Worm (Caenorhabditis elegans) whole organism, mixed stage, embryonic: Measurements from ENCODE around the gene F40G12.7.

Experiments used
- blmp-1 ChIP-seq: fragments of 150-350 bp; optimal IDR thresholded peaks from 2 replicates; lab custom pipeline; 2014; ENCODE audit warnings: missing biosample characterization, missing genetic modification characterization
- ceh-39 ChIP-seq: fragments of 150-350 bp; optimal IDR thresholded peaks from 2 replicates; lab custom pipeline; 2014; ENCODE audit warnings: missing biosample characterization, missing genetic modification characterization
- ceh-43 ChIP-seq: fragments of 200-800 bp; sonication (Bioruptor generic); optimal IDR thresholded peaks from 2 replicates; lab custom pipeline; 2018; ENCODE audit warnings: mild to moderate bottlenecking, missing genetic modification characterization, moderate library complexity, missing compliant biosample characterization
- ceh-83 ChIP-seq: fragments of 200-800 bp; sonication (Bioruptor generic); optimal IDR thresholded peaks from 2 replicates; lab custom pipeline; 2018; ENCODE audit warnings: mild to moderate bottlenecking, missing genetic modification characterization, missing compliant biosample characterization
- ces-1 ChIP-seq: fragments of 150-350 bp; optimal IDR thresholded peaks from 2 replicates; lab custom pipeline; 2014; ENCODE audit warnings: missing biosample characterization, missing genetic modification reagents, missing genetic modification characterization
- cnd-1 ChIP-seq: fragments of 200-800 bp; sonication (Bioruptor generic); optimal IDR thresholded peaks from 2 replicates; lab custom pipeline; 2018; ENCODE audit warnings: mild to moderate bottlenecking, missing genetic modification characterization, missing compliant biosample characterization
- drap-1 ChIP-seq: fragments of 200-800 bp; sonication (Bioruptor generic); optimal IDR thresholded peaks from 3 replicates; lab custom pipeline; 2018; ENCODE audit warnings: mild to moderate bottlenecking, missing genetic modification characterization, missing compliant biosample characterization
- elt-1 ChIP-seq: sonication (generic microtip); optimal IDR thresholded peaks from 2 replicates; lab custom pipeline; 2017; ENCODE audit warnings: missing genetic modification characterization, mild to moderate bottlenecking, missing compliant biosample characterization, antibody characterized with exemption, moderate library complexity, borderline replicate concordance; ENCODE audit not compliant: insufficient read depth
- elt-3 ChIP-seq: fragments of 150-350 bp; optimal IDR thresholded peaks from 2 replicates; lab custom pipeline; 2014; ENCODE audit warnings: missing biosample characterization, missing genetic modification characterization
- flh-1 ChIP-seq: fragments of 200-800 bp; sonication (Bioruptor generic); optimal IDR thresholded peaks from 2 replicates; lab custom pipeline; 2018; ENCODE audit warnings: mild to moderate bottlenecking, missing genetic modification characterization, moderate library complexity, missing compliant biosample characterization
- ham-2 ChIP-seq: fragments of 200-800 bp; sonication (Bioruptor generic); optimal IDR thresholded peaks from 2 replicates; lab custom pipeline; 2018; ENCODE audit warnings: mild to moderate bottlenecking, missing genetic modification characterization, missing compliant biosample characterization
- hlh-1 ChIP-seq: fragments of 150-350 bp; optimal IDR thresholded peaks from 2 replicates; lab custom pipeline; 2014; ENCODE audit warnings: missing biosample characterization, missing genetic modification reagents, missing genetic modification characterization
- lin-13 ChIP-seq: fragments of 150-350 bp; optimal IDR thresholded peaks from 2 replicates; lab custom pipeline; 2014; ENCODE audit warnings: missing biosample characterization, missing genetic modification characterization
- lin-32 ChIP-seq: fragments of 200-800 bp; sonication (Bioruptor generic); optimal IDR thresholded peaks from 2 replicates; lab custom pipeline; 2018; ENCODE audit warnings: mild to moderate bottlenecking, missing genetic modification characterization, missing compliant biosample characterization
- lsy-2 ChIP-seq: fragments of 150-350 bp; optimal IDR thresholded peaks from 2 replicates; lab custom pipeline; 2014; ENCODE audit warnings: missing biosample characterization, missing genetic modification characterization
- mab-5 ChIP-seq: fragments of 150-350 bp; optimal IDR thresholded peaks from 2 replicates; lab custom pipeline; 2014; ENCODE audit warnings: missing biosample characterization, missing genetic modification characterization
- mls-2 ChIP-seq: sonication (generic microtip); optimal IDR thresholded peaks from 2 replicates; lab custom pipeline; 2016; ENCODE audit warnings: mild to moderate bottlenecking, missing genetic modification characterization, moderate library complexity, missing compliant biosample characterization
- nhr-12 ChIP-seq: fragments of 150-350 bp; optimal IDR thresholded peaks from 2 replicates; lab custom pipeline; 2014; ENCODE audit warnings: missing biosample characterization, missing genetic modification characterization
- nhr-2 ChIP-seq: fragments of 150-350 bp; optimal IDR thresholded peaks from 2 replicates; lab custom pipeline; 2014; ENCODE audit warnings: missing biosample characterization, missing genetic modification characterization
- nhr-237 ChIP-seq: fragments of 150-350 bp; optimal IDR thresholded peaks from 2 replicates; lab custom pipeline; 2014; ENCODE audit warnings: missing biosample characterization, missing genetic modification characterization
- nhr-28 ChIP-seq: fragments of 150-350 bp; optimal IDR thresholded peaks from 2 replicates; lab custom pipeline; 2014; ENCODE audit warnings: missing biosample characterization, missing genetic modification characterization
- nhr-76 ChIP-seq: sonication (generic microtip); optimal IDR thresholded peaks from 2 replicates; lab custom pipeline; 2017; ENCODE audit warnings: missing biosample characterization, missing genetic modification characterization
- sem-2 ChIP-seq: fragments of 200-800 bp; sonication (Bioruptor generic); optimal IDR thresholded peaks from 2 replicates; lab custom pipeline; 2018; ENCODE audit warnings: mild to moderate bottlenecking, missing genetic modification characterization, missing compliant biosample characterization
- snpc-4 ChIP-seq: fragments of 150-350 bp; optimal IDR thresholded peaks from 2 replicates; lab custom pipeline; 2014; ENCODE audit warnings: missing biosample characterization, missing genetic modification characterization
- sptf-1 ChIP-seq: sonication (generic microtip); optimal IDR thresholded peaks from 2 replicates; lab custom pipeline; 2017; ENCODE audit warnings: mild to moderate bottlenecking, missing genetic modification characterization, moderate library complexity, missing compliant biosample characterization
- tbx-8 ChIP-seq: fragments of 200-800 bp; sonication (Bioruptor generic); optimal IDR thresholded peaks from 2 replicates; lab custom pipeline; 2018; ENCODE audit warnings: mild to moderate bottlenecking, missing genetic modification characterization, moderate library complexity, missing compliant biosample characterization
- unc-120 ChIP-seq: sonication (generic microtip); optimal IDR thresholded peaks from 2 replicates; lab custom pipeline; 2017; ENCODE audit warnings: missing genetic modification characterization, missing compliant biosample characterization; ENCODE audit not compliant: poor library complexity, severe bottlenecking
- unc-39 ChIP-seq: fragments of 150-350 bp; optimal IDR thresholded peaks from 2 replicates; lab custom pipeline; 2014; ENCODE audit warnings: missing biosample characterization, missing genetic modification characterization
- unc-62 ChIP-seq: fragments of 150-350 bp; optimal IDR thresholded peaks from 2 replicates; lab custom pipeline; 2014; ENCODE audit warnings: missing biosample characterization, missing genetic modification reagents, missing genetic modification characterization
- ztf-11 ChIP-seq: fragments of 150-350 bp; optimal IDR thresholded peaks from 2 replicates; lab custom pipeline; 2014; ENCODE audit warnings: missing biosample characterization, missing genetic modification characterization

Gene F40G12.7

ce11 chrV:14282222-14282709, 7.9 kb downstream of the F40G12.7 start, which contains the start of the genes srt-74 and F40G12.9:
Gene srt-74 (minus strand): TSS chrV:14282322.
Gene F40G12.9 (plus strand): TSS chrV:14282659.
- TF ChIP-seq sptf-1 (tag; lab: Kevin White, UChicago): no peak
- TF ChIP-seq snpc-4 (tag; lab: Kevin White, UChicago): no peak
- no peak for TF ChIP-seq drap-1 (GFP tag; lab: Kevin White, UChicago)
- TF ChIP-seq nhr-76 (tag; lab: Kevin White, UChicago): no peak
- TF ChIP-seq ztf-11 (tag; lab: Kevin White, UChicago): no peak
- TF ChIP-seq, all 35 proteins: peak for 0

- no peak for TF ChIP-seq ces-1 (GFP tag; lab: Kevin White, UChicago)
- no peak for TF ChIP-seq nhr-12 (tag; lab: Kevin White, UChicago)
- no peak for TF ChIP-seq blmp-1 (tag; lab: Kevin White, UChicago)
- no peak for TF ChIP-seq unc-39
- TF ChIP-seq snpc-4 (tag; lab: Kevin White, UChicago): no peak
- TF ChIP-seq elt-1 (tag; lab: Kevin White, UChicago): no peak
- no peak for TF ChIP-seq sptf-1 (tag; lab: Kevin White, UChicago)
- no peak for TF ChIP-seq hlh-1
- no peak for TF ChIP-seq ham-2 (GFP tag; lab: Kevin White, UChicago)
- no peak for TF ChIP-seq ceh-43 (GFP tag; lab: Kevin White, UChicago)
- TF ChIP-seq cnd-1 (tag; lab: Kevin White, UChicago): no peak
- no peak for TF ChIP-seq lsy-2 (tag; lab: Kevin White, UChicago)
- TF ChIP-seq, all 35 proteins: peak for 0
These were observed 8.9 kb downstream of the F40G12.7 start, which contains the start of gene F40G12.10 for ce11 chrV:14283241-14283640. Gene F40G12.10 (plus strand): TSS chrV:14283541.

- TF ChIP-seq tbx-8 (GFP tag; lab: Kevin White, UChicago) (no peak), unc-120 (tag; lab: Kevin White, UChicago) (no peak), drap-1 (GFP tag; lab: Kevin White, UChicago) (no peak), unc-39 (no peak), nhr-76 (tag; lab: Kevin White, UChicago) (no peak), snpc-4 (tag; lab: Kevin White, UChicago) (no peak), ceh-39 (tag; lab: Kevin White, UChicago) (no peak), mab-5 (tag; lab: Kevin White, UChicago) (no peak), ham-2 (GFP tag; lab: Kevin White, UChicago) (no peak), nhr-28 (tag; lab: Kevin White, UChicago) (no peak), lin-13 (tag; lab: Kevin White, UChicago) (no peak), nhr-12 (tag; lab: Kevin White, UChicago) (no peak), lin-32 (GFP tag; lab: Kevin White, UChicago) (no peak), sem-2 (GFP tag; lab: Kevin White, UChicago) (no peak), mls-2 (tag; lab: Kevin White, UChicago) (no peak), ztf-11 (tag; lab: Kevin White, UChicago) (no peak)
These were observed 11.4 kb downstream of the F40G12.7 start, which contains the start of gene F40G12.11 for ce11 chrV:14285803-14286202. Gene F40G12.11 (plus strand): TSS chrV:14286171.

- no peak for TF ChIP-seq elt-3 (tag; lab: Kevin White, UChicago)
- TF ChIP-seq nhr-76 (tag; lab: Kevin White, UChicago): no peak
- TF ChIP-seq ceh-83 (GFP tag; lab: Kevin White, UChicago): no peak
- no peak for TF ChIP-seq nhr-237
- TF ChIP-seq nhr-12 (tag; lab: Kevin White, UChicago): no peak
- no peak for TF ChIP-seq flh-1
- no peak for TF ChIP-seq unc-120 (tag; lab: Kevin White, UChicago)
- TF ChIP-seq ztf-11 (tag; lab: Kevin White, UChicago): no peak
- TF ChIP-seq ces-1 (GFP tag; lab: Kevin White, UChicago): no peak
- TF ChIP-seq tbx-8 (GFP tag; lab: Kevin White, UChicago): no peak
- no peak for TF ChIP-seq lin-13 (tag; lab: Kevin White, UChicago)
- TF ChIP-seq unc-62 (GFP tag; lab: Kevin White, UChicago): no peak
- TF ChIP-seq sem-2 (GFP tag; lab: Kevin White, UChicago): no peak
- no peak for TF ChIP-seq nhr-2 (tag; lab: Kevin White, UChicago)
These were observed 15.0 kb downstream of the F40G12.7 start, which contains the start of gene F14D7.1 for ce11 chrV:14289363-14289762. Gene F14D7.1 (minus strand): TSS chrV:14289463.
